Worm (Caenorhabditis elegans): ENCODE measurements around the gene F55E10.1.

- no peak for TF ChIP-seq nhr-237 (tag; optimal IDR thresholded peaks at IDR 0.05)
- TF ChIP-seq mab-5 (tag; optimal IDR thresholded peaks at IDR 0.05), result no peak
- no peak for TF ChIP-seq snpc-4 (tag; optimal IDR thresholded peaks at IDR 0.05)
- TF ChIP-seq nhr-76 (tag; optimal IDR thresholded peaks at IDR 0.05), result no peak
- no peak for TF ChIP-seq drap-1 (GFP tag; optimal IDR thresholded peaks at IDR 0.05)
- no peak for TF ChIP-seq unc-39 (tag; optimal IDR thresholded peaks at IDR 0.05)
- TF ChIP-seq elt-1 (tag; optimal IDR thresholded peaks at IDR 0.05; ENCODE audit: borderline replicate concordance, insufficient read depth), result no peak
Observed at ce11 chrX:8355350-8355749, 13.6 kb downstream of the F55E10.1 start.
